Fruit fly (Drosophila melanogaster) whole organism, embryonic: ENCODE measurements around the gene lbl.

Experiments
- Blimp-1 ChIP-seq: fragments of 200-800 bp; sonication (Bioruptor generic); optimal IDR thresholded peaks from 3 replicates; lab custom pipeline; 2018; ENCODE audit warnings: missing biosample characterization, missing genetic modification characterization, mild to moderate bottlenecking, moderate library complexity, missing genetic modification reagents
- CG12104 ChIP-seq: fragments of 200-800 bp; sonication (Bioruptor generic); optimal IDR thresholded peaks from 3 replicates; lab custom pipeline; 2016; ENCODE audit warnings: missing biosample characterization, missing genetic modification characterization
- CG4282 ChIP-seq: fragments of 200-800 bp; sonication (Bioruptor generic); optimal IDR thresholded peaks from 2 replicates; lab custom pipeline; 2016; ENCODE audit warnings: missing biosample characterization, missing genetic modification characterization
- ase ChIP-seq: fragments of 200-800 bp; sonication (Bioruptor generic); IDR thresholded peaks from 3 replicates; pipeline ENCODE4 v1.3.6; 2022; ENCODE audit warnings: missing biosample characterization, missing genetic modification characterization
- gem ChIP-seq: fragments of 200-800 bp; sonication (Bioruptor generic); optimal IDR thresholded peaks from 2 replicates; lab custom pipeline; 2019; ENCODE audit warnings: missing biosample characterization, mild to moderate bottlenecking, missing genetic modification characterization, moderate library complexity
- lab ChIP-seq: fragments of 200-800 bp; sonication (Bioruptor generic); optimal IDR thresholded peaks from 3 replicates; lab custom pipeline; 2017; ENCODE audit warnings: missing biosample characterization, missing genetic modification characterization, mild to moderate bottlenecking, moderate library complexity, missing genetic modification reagents
- psq ChIP-seq: fragments of 200-800 bp; sonication (Bioruptor generic); optimal IDR thresholded peaks from 2 replicates; lab custom pipeline; 2017; ENCODE audit warnings: missing biosample characterization, missing genetic modification characterization
- tin ChIP-seq: fragments of 200-800 bp; sonication (Bioruptor generic); optimal IDR thresholded peaks from 3 replicates; lab custom pipeline; 2016; ENCODE audit warnings: missing biosample characterization, missing genetic modification characterization
- tio ChIP-seq: fragments of 200-800 bp; sonication (Bioruptor generic); optimal IDR thresholded peaks from 2 replicates; lab custom pipeline; 2017; ENCODE audit warnings: missing biosample characterization, missing genetic modification characterization, inconsistent platforms

- peak; percentile 32 for TF ChIP-seq Blimp-1 (GFP tag; lab: Kevin White, UChicago)
- no peak for TF ChIP-seq gem (tag; lab: Kevin White, UChicago)
- no peak for TF ChIP-seq lab (GFP tag; lab: Kevin White, UChicago)
- TF ChIP-seq CG12104, result no peak
- TF ChIP-seq tin (GFP tag; lab: Kevin White, UChicago), result no peak
- TF ChIP-seq tio (GFP tag; lab: Kevin White, UChicago), result no peak
- TF ChIP-seq ase (GFP tag; lab: Robert Waterston, UW), result no peak
- TF ChIP-seq CG4282 (GFP tag; lab: Kevin White, UChicago), result no peak
- TF ChIP-seq psq (GFP tag; lab: Kevin White, UChicago), result no peak
These were observed 17.0 kb downstream of the lbl start for dm6 chr3R:21416888-21417287.
